Worm (Caenorhabditis elegans) whole organism, dauer: ENCODE results near the gene spe-42.

ENCODE experiments used
- unc-62 ChIP-seq: sonication (generic microtip); optimal IDR thresholded peaks from 2 replicates; lab custom pipeline; 2017; ENCODE audit warnings: missing biosample characterization, missing genetic modification reagents, missing genetic modification characterization

Gene spe-42

ce11 chrV:11686877-11687276, 49.9 kb downstream of the spe-42 start, which contains the start of gene W05E10.2:
TSS of gene W05E10.2 (plus strand) at chrV:11687177.
- TF ChIP-seq unc-62: no peak
